Fruit fly (Drosophila melanogaster) whole organism, embryonic: ENCODE results near the gene Tbcd.

Source experiments
- Atf-2 ChIP-seq: fragments of 200-800 bp; sonication (Bioruptor generic); optimal IDR thresholded peaks from 2 replicates; lab custom pipeline; 2016; ENCODE audit warnings: missing biosample characterization, missing genetic modification characterization
- B-H2 ChIP-seq: fragments of 200-800 bp; sonication (Bioruptor generic); optimal IDR thresholded peaks from 2 replicates; lab custom pipeline; 2018; ENCODE audit warnings: missing biosample characterization, mild to moderate bottlenecking, missing genetic modification characterization
- Bdp1 ChIP-seq: fragments of 200-800 bp; sonication (Bioruptor generic); optimal IDR thresholded peaks from 3 replicates; lab custom pipeline; 2016; ENCODE audit warnings: missing biosample characterization, missing genetic modification characterization
- CG12769 ChIP-seq: fragments of 200-800 bp; sonication (Bioruptor generic); optimal IDR thresholded peaks from 2 replicates; lab custom pipeline; 2019; ENCODE audit warnings: missing biosample characterization, mild to moderate bottlenecking, missing genetic modification characterization, moderate library complexity
- CG13775 ChIP-seq: fragments of 200-800 bp; sonication (Bioruptor generic); optimal IDR thresholded peaks from 3 replicates; lab custom pipeline; 2017; ENCODE audit warnings: missing biosample characterization, mild to moderate bottlenecking, missing genetic modification characterization
- CG15514 ChIP-seq: fragments of 200-800 bp; sonication (Bioruptor generic); optimal IDR thresholded peaks from 3 replicates; lab custom pipeline; 2017; ENCODE audit warnings: missing biosample characterization, missing genetic modification characterization, mild to moderate bottlenecking, moderate library complexity, missing genetic modification reagents
- CG15601 ChIP-seq: fragments of 200-800 bp; sonication (Bioruptor generic); optimal IDR thresholded peaks from 3 replicates; lab custom pipeline; 2019; ENCODE audit warnings: missing biosample characterization, mild to moderate bottlenecking, missing genetic modification characterization, moderate library complexity
- CG1603 ChIP-seq: fragments of 200-800 bp; sonication (Bioruptor generic); optimal IDR thresholded peaks from 2 replicates; lab custom pipeline; 2019; ENCODE audit warnings: missing biosample characterization, mild to moderate bottlenecking, missing genetic modification characterization, moderate library complexity
- CG17361 ChIP-seq: fragments of 200-800 bp; sonication (Bioruptor generic); IDR thresholded peaks from 3 replicates; pipeline ENCODE4 v1.3.6; 2022; ENCODE audit warnings: missing biosample characterization, missing genetic modification characterization
- CG1792 ChIP-seq: fragments of 200-800 bp; sonication (Bioruptor generic); optimal IDR thresholded peaks from 2 replicates; lab custom pipeline; 2016; ENCODE audit warnings: missing biosample characterization, missing genetic modification characterization
- CG1832 ChIP-seq: fragments of 200-800 bp; sonication (Bioruptor generic); optimal IDR thresholded peaks from 2 replicates; lab custom pipeline; 2017; ENCODE audit warnings: missing biosample characterization, mild to moderate bottlenecking, missing genetic modification characterization, inconsistent platforms
- CG2199 ChIP-seq: fragments of 200-800 bp; sonication (Bioruptor generic); IDR thresholded peaks from 3 replicates; pipeline ENCODE4 v1.3.6; 2022; ENCODE audit warnings: missing biosample characterization, missing genetic modification characterization
- CG30403 ChIP-seq: fragments of 200-800 bp; sonication (Bioruptor generic); optimal IDR thresholded peaks from 3 replicates; lab custom pipeline; 2016; ENCODE audit warnings: missing biosample characterization, missing genetic modification characterization
- CG3407 ChIP-seq: fragments of 200-800 bp; sonication (Bioruptor generic); optimal IDR thresholded peaks from 2 replicates; lab custom pipeline; 2018; ENCODE audit warnings: missing biosample characterization, mild to moderate bottlenecking, missing genetic modification characterization
- CG34376 ChIP-seq: fragments of 200-800 bp; sonication (Bioruptor generic); optimal IDR thresholded peaks from 2 replicates; lab custom pipeline; 2018; ENCODE audit warnings: missing biosample characterization, mild to moderate bottlenecking, missing genetic modification characterization
- CG4360 ChIP-seq: fragments of 200-800 bp; sonication (Bioruptor generic); IDR thresholded peaks from 2 replicates; pipeline ENCODE4 v1.3.6; 2022; ENCODE audit warnings: missing biosample characterization, missing genetic modification characterization
- CG5245 ChIP-seq: fragments of 200-800 bp; sonication (Bioruptor generic); optimal IDR thresholded peaks from 3 replicates; lab custom pipeline; 2016; ENCODE audit warnings: missing biosample characterization, missing genetic modification characterization
- CG8478 ChIP-seq: fragments of >200 bp; optimal IDR thresholded peaks from 2 replicates; lab custom pipeline; 2018
- CG8944 ChIP-seq: fragments of 200-800 bp; sonication (Bioruptor generic); optimal IDR thresholded peaks from 3 replicates; lab custom pipeline; 2016; ENCODE audit warnings: missing biosample characterization, missing genetic modification characterization
- CG9215 ChIP-seq: fragments of 200-800 bp; sonication (Bioruptor generic); IDR thresholded peaks from 2 replicates; pipeline ENCODE4 v1.3.6; 2022; ENCODE audit warnings: missing biosample characterization, missing genetic modification characterization
- CG9437 ChIP-seq: fragments of 200-800 bp; sonication (Bioruptor generic); optimal IDR thresholded peaks from 2 replicates; lab custom pipeline; 2018; ENCODE audit warnings: missing biosample characterization, mild to moderate bottlenecking, missing genetic modification characterization
- Chrac-16 ChIP-seq: fragments of 200-800 bp; sonication (Bioruptor generic); optimal IDR thresholded peaks from 3 replicates; lab custom pipeline; 2016; ENCODE audit warnings: missing biosample characterization, missing genetic modification characterization
- ERR ChIP-seq: fragments of 200-800 bp; sonication (Bioruptor generic); optimal IDR thresholded peaks from 2 replicates; lab custom pipeline; 2016; ENCODE audit warnings: missing biosample characterization, missing genetic modification characterization
- Gug ChIP-seq: fragments of 200-800 bp; sonication (Bioruptor generic); IDR thresholded peaks from 4 replicates; pipeline ENCODE4 v1.3.6; 2022; ENCODE audit warnings: missing biosample characterization, missing genetic modification characterization
- Kr ChIP-seq: fragments of 200-800 bp; sonication (Bioruptor generic); optimal IDR thresholded peaks from 2 replicates; lab custom pipeline; 2017; ENCODE audit warnings: missing biosample characterization, mild to moderate bottlenecking, missing genetic modification characterization
- Lhr ChIP-seq: fragments of 200-800 bp; sonication (Bioruptor generic); optimal IDR thresholded peaks from 3 replicates; lab custom pipeline; 2017; ENCODE audit warnings: mild to moderate bottlenecking, missing biosample characterization, missing genetic modification reagents, missing genetic modification characterization
- MBD-R2 ChIP-seq: fragments of 200-800 bp; sonication (Bioruptor generic); IDR thresholded peaks from 2 replicates; pipeline ENCODE4 v1.3.6; 2022; ENCODE audit warnings: missing biosample characterization, missing genetic modification characterization
- MESR4 ChIP-seq: fragments of 200-800 bp; sonication (Bioruptor generic); optimal IDR thresholded peaks from 2 replicates; lab custom pipeline; 2018; ENCODE audit warnings: missing biosample characterization, mild to moderate bottlenecking, missing genetic modification characterization, moderate library complexity
- NK7.1 ChIP-seq: fragments of 200-800 bp; sonication (Bioruptor generic); optimal IDR thresholded peaks from 3 replicates; lab custom pipeline; 2016; ENCODE audit warnings: missing biosample characterization, missing genetic modification characterization
- Opbp ChIP-seq: fragments of 200-800 bp; sonication (Bioruptor generic); IDR thresholded peaks from 3 replicates; pipeline ENCODE4 v1.3.6; 2022; ENCODE audit warnings: missing biosample characterization, missing genetic modification characterization; ENCODE audit not compliant: partially characterized antibody
- Pdp1 ChIP-seq, 2 experiments: fragments of 200-800 bp; sonication (Bioruptor generic); optimal IDR thresholded peaks; 3 replicates each; lab custom pipeline; 2016; ENCODE audit warnings: missing biosample characterization in 2 of 2, missing genetic modification characterization in 2 of 2, mild to moderate bottlenecking in 1 of 2, moderate library complexity in 1 of 2
- Rfx ChIP-seq: fragments of 200-800 bp; sonication (Bioruptor generic); IDR thresholded peaks from 2 replicates; pipeline ENCODE4 v1.3.6; 2022; ENCODE audit warnings: missing biosample characterization, missing genetic modification characterization
- Rx ChIP-seq: fragments of 200-800 bp; sonication (Bioruptor generic); IDR thresholded peaks from 2 replicates; pipeline ENCODE4 v1.3.6; 2022; ENCODE audit warnings: missing biosample characterization, missing genetic modification characterization
- Scr ChIP-seq: fragments of 200-800 bp; sonication (Bioruptor generic); IDR thresholded peaks from 2 replicates; pipeline ENCODE4 v1.3.6; 2022; ENCODE audit warnings: missing biosample characterization, missing genetic modification characterization; ENCODE audit not compliant: partially characterized antibody
- Sox100B ChIP-seq: fragments of 200-800 bp; sonication (Bioruptor generic); optimal IDR thresholded peaks from 3 replicates; lab custom pipeline; 2018; ENCODE audit warnings: missing biosample characterization, mild to moderate bottlenecking, missing genetic modification characterization
- Stat92E ChIP-seq, 3 experiments: fragments of >200 bp in 2 of 3; fragments of 200-800 bp in 1 of 3; sonication (Bioruptor generic) in 1 of 3; optimal IDR thresholded peaks; 2 replicates each; lab custom pipeline; 2017 to 2019; ENCODE audit warnings: missing biosample characterization in 3 of 3, missing genetic modification characterization in 3 of 3, mild to moderate bottlenecking in 1 of 3, moderate library complexity in 1 of 3
- Xbp1 ChIP-seq: fragments of 200-800 bp; sonication (Bioruptor generic); optimal IDR thresholded peaks from 3 replicates; lab custom pipeline; 2016; ENCODE audit warnings: missing biosample characterization, mild to moderate bottlenecking, missing genetic modification characterization
- aop ChIP-seq: fragments of 200-800 bp; sonication (Bioruptor generic); IDR thresholded peaks from 2 replicates; pipeline ENCODE4 v1.3.6; 2022; ENCODE audit warnings: missing biosample characterization, missing genetic modification characterization
- chn ChIP-seq: fragments of 200-800 bp; sonication (Bioruptor generic); optimal IDR thresholded peaks from 2 replicates; lab custom pipeline; 2016; ENCODE audit warnings: missing biosample characterization, missing genetic modification characterization
- ci ChIP-seq: fragments of 200-800 bp; sonication (Bioruptor generic); IDR thresholded peaks from 3 replicates; pipeline ENCODE4 v1.3.6; 2022; ENCODE audit warnings: missing biosample characterization, missing genetic modification characterization
- gem ChIP-seq: fragments of 200-800 bp; sonication (Bioruptor generic); optimal IDR thresholded peaks from 2 replicates; lab custom pipeline; 2019; ENCODE audit warnings: missing biosample characterization, mild to moderate bottlenecking, missing genetic modification characterization, moderate library complexity
- gsb ChIP-seq: fragments of 200-800 bp; sonication (Bioruptor generic); IDR thresholded peaks from 2 replicates; pipeline ENCODE4 v1.3.6; 2022; ENCODE audit warnings: missing biosample characterization, missing genetic modification characterization
- gsb-n ChIP-seq: fragments of 200-800 bp; sonication (Bioruptor generic); optimal IDR thresholded peaks from 3 replicates; lab custom pipeline; 2018; ENCODE audit warnings: missing biosample characterization, mild to moderate bottlenecking, missing genetic modification characterization
- knrl ChIP-seq: fragments of 200-800 bp; sonication (Bioruptor generic); IDR thresholded peaks from 3 replicates; pipeline ENCODE4 v1.3.6; 2022; ENCODE audit warnings: missing biosample characterization, missing genetic modification characterization; ENCODE audit not compliant: partially characterized antibody
- lov ChIP-seq, 2 experiments: fragments of 200-800 bp in 1 of 2; fragments of >200 bp in 1 of 2; sonication (Bioruptor generic) in 1 of 2; IDR thresholded peaks in 1 of 2; optimal IDR thresholded peaks in 1 of 2; 2 replicates in 1 of 2; 3 replicates in 1 of 2; pipeline versions ENCODE4 v1.3.6 to Lab custom; 2017 to 2022; ENCODE audit warnings: missing biosample characterization in 1 of 2, missing genetic modification characterization in 1 of 2
- prd ChIP-seq, 3 experiments: fragments of >200 bp in 2 of 3; fragments of 200-800 bp in 1 of 3; sonication (Bioruptor generic) in 1 of 3; optimal IDR thresholded peaks in 2 of 3; IDR thresholded peaks in 1 of 3; 2 replicates in 2 of 3; 3 replicates in 1 of 3; pipeline versions ENCODE4 v1.3.6 to Lab custom; 2017 to 2022; ENCODE audit warnings: missing biosample characterization in 1 of 3, missing genetic modification characterization in 1 of 3
- slou ChIP-seq: fragments of 200-800 bp; sonication (Bioruptor generic); optimal IDR thresholded peaks from 3 replicates; lab custom pipeline; 2016; ENCODE audit warnings: missing biosample characterization, missing genetic modification characterization
- trh ChIP-seq: fragments of 200-800 bp; sonication (Bioruptor generic); optimal IDR thresholded peaks from 2 replicates; lab custom pipeline; 2016; ENCODE audit warnings: missing biosample characterization, missing genetic modification characterization

The Tbcd gene

DNA sequence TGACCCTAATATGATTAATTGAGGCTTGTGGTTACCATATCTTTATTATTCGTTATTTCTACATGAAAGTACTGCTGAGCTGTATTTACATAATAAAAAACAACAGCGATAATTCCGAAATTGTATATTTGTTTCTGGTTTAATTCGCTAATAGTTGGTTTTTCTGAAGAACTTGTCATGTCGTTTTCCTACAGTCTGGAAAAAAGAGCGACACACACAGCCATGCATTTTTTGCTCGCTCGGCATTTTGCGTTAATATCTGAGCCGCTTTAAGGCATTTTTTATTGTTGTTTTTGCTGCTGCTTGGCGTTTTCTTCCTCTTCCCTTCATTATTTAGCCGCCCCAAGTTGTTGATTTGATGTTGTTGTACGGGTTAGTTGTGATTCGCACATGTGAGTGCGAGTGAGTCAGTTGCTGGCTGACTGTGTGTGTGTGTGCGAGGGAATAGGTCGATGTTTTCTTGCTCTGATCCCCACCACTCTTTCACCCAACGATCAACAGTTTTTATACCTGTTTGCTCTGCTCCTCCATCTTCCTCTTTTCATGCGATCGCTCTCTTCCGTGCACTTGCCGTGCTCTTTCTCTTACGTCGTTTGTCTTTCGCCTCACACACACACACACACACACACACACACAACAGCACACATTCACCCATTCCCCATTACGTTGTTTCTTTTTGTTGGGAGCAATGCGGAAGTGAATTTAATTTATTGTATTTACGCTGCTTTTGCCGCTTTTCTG lies 27.9 kb downstream of the Tbcd start (continued):
- peak; percentile 92 for TF ChIP-seq aop
- TF ChIP-seq CG1603 (tag; lab: Kevin White, UChicago): no peak
- no peak for TF ChIP-seq CG17361 (GFP tag; lab: Robert Waterston, UW)
- peak; percentile 90 for TF ChIP-seq CG4360
- TF ChIP-seq Gug (GFP tag; lab: Robert Waterston, UW): no peak
- TF ChIP-seq MESR4: no peak
- TF ChIP-seq MBD-R2 (GFP tag; lab: Robert Waterston, UW): 0 out of 2 replicates have a peak, but pooled peaks have one; percentile 3
- no peak for TF ChIP-seq prd (optimal IDR thresholded peaks at IDR 0.05; lab: Kevin White, UChicago)
- TF ChIP-seq prd (GFP tag; IDR thresholded peaks at IDR 0.05; lab: Robert Waterston, UW): no peak
- no peak for TF ChIP-seq Lhr
- no peak for TF ChIP-seq CG8944 (GFP tag; lab: Kevin White, UChicago)
- peak in 1 of 2 experiments; percentile 1 for TF ChIP-seq Pdp1 (GFP tag; optimal IDR thresholded peaks at IDR 0.05; lab: Kevin White, UChicago)
- no peak for TF ChIP-seq Atf-2
- TF ChIP-seq Sox100B: no peak
- TF ChIP-seq Kr (GFP tag; lab: Kevin White, UChicago): no peak
- TF ChIP-seq Bdp1 (GFP tag; lab: Kevin White, UChicago): no peak
- no peak for TF ChIP-seq NK7.1
- no peak for TF ChIP-seq trh (GFP tag; lab: Kevin White, UChicago)
- TF ChIP-seq CG15514 (GFP tag; lab: Kevin White, UChicago): no peak
- TF ChIP-seq CG12769 (tag; lab: Kevin White, UChicago): peak; percentile 81
- TF ChIP-seq CG9437 (GFP tag; lab: Kevin White, UChicago): peak; percentile 74
- TF ChIP-seq gsb: no peak
- peak; percentile 21 for TF ChIP-seq chn (GFP tag; lab: Kevin White, UChicago)
- TF ChIP-seq Scr (GFP tag; lab: Robert Waterston, UW): 0 out of 2 replicates have a peak, but pooled peaks have one; percentile 18
- 0 out of 3 replicates have a peak, but pooled peaks have one; percentile 32 for TF ChIP-seq ci (GFP tag; lab: Robert Waterston, UW)
- no peak for TF ChIP-seq slou (GFP tag; lab: Kevin White, UChicago)
- TF ChIP-seq CG1832 (GFP tag; lab: Kevin White, UChicago): peak; percentile 74
- TF ChIP-seq gsb-n (tag; lab: Kevin White, UChicago): no peak
- TF ChIP-seq Stat92E (GFP tag; optimal IDR thresholded peaks at IDR 0.05; lab: Kevin White, UChicago): no peak
- no peak for TF ChIP-seq Chrac-16
- peak; percentile 78 for TF ChIP-seq CG8478 (lab: Kevin White, UChicago)
- no peak for TF ChIP-seq CG9215 (GFP tag; lab: Robert Waterston, UW)
- TF ChIP-seq CG1792: no peak
- 0 out of 3 replicates have a peak, but pooled peaks have one; percentile 11 for TF ChIP-seq knrl
- no peak for TF ChIP-seq lov (optimal IDR thresholded peaks at IDR 0.05; lab: Kevin White, UChicago)
- no peak for TF ChIP-seq lov (GFP tag; IDR thresholded peaks at IDR 0.05; lab: Robert Waterston, UW)
- peak; percentile 2 for TF ChIP-seq gem (tag; lab: Kevin White, UChicago)
- no peak for TF ChIP-seq Opbp
- no peak for TF ChIP-seq ERR (GFP tag; lab: Kevin White, UChicago)
- no peak for TF ChIP-seq Xbp1 (GFP tag; lab: Kevin White, UChicago)
- TF ChIP-seq CG34376 (GFP tag; lab: Kevin White, UChicago): no peak
- peak; percentile 74; the same call in 1 of the 3 replicates for TF ChIP-seq CG2199 (GFP tag; lab: Robert Waterston, UW)
- TF ChIP-seq CG13775 (GFP tag; lab: Kevin White, UChicago): no peak
- no peak for TF ChIP-seq B-H2 (GFP tag; lab: Kevin White, UChicago)
- no peak for TF ChIP-seq CG3407 (GFP tag; lab: Kevin White, UChicago)
- no peak for TF ChIP-seq Rx (GFP tag; lab: Robert Waterston, UW)
- TF ChIP-seq CG30403 (GFP tag; lab: Kevin White, UChicago): no peak
- no peak for TF ChIP-seq CG15601
- 0 out of 2 replicates have a peak, but pooled peaks have one; percentile 4 for TF ChIP-seq Rfx (GFP tag; lab: Robert Waterston, UW)
- no peak for TF ChIP-seq CG5245 (GFP tag; lab: Kevin White, UChicago)
